Fruit fly (Drosophila melanogaster): ENCODE measurements around the gene CG3407.

- no peak for TF ChIP-seq pan (optimal IDR thresholded peaks at IDR 0.05)
- no peak for TF ChIP-seq CG8478 (optimal IDR thresholded peaks at IDR 0.05)
- no peak for TF ChIP-seq Dll (optimal IDR thresholded peaks at IDR 0.05)
- no peak for TF ChIP-seq usp (GFP tag; optimal IDR thresholded peaks at IDR 0.05)
- no peak for TF ChIP-seq EcR (GFP tag; optimal IDR thresholded peaks at IDR 0.05)
Measured at dm6 chr2L:3827406-3828133, 14.4 kb upstream of the CG3407 start.
